Fruit fly (Drosophila melanogaster): ENCODE measurements around the gene TAF1B.

TAF1B gene

DNA sequence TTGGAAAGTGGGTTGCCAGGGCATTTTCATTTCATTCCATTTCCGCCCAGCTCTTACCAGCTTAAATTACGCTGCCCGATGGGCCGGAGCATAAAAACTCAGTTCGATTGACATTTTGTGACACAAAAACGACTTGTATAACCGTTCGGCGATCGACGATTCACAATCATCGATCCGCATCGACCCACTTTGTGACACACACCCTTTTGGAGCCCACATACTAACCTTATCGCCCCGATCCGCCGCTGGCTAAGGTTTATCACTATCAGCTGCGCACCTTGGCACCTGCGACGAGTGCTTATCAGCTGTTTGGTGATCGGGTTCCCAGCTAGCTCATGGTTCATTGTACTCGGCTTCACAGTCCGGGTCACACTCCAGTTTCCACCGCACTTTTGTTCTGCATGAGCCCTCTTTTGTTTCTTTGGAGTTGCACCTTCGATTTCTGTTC is 44.6 kb downstream of the TAF1B start (continued):
- TF ChIP-seq CG10543 (GFP tag; optimal IDR thresholded peaks at IDR 0.05) (peak; percentile 91), Hr78 (GFP tag; optimal IDR thresholded peaks at IDR 0.05) (peak in 1 of 2 experiments; percentile 94), caup (GFP tag; optimal IDR thresholded peaks at IDR 0.05; ENCODE audit: severe bottlenecking) (peak; percentile 10), Tbp (GFP tag; optimal IDR thresholded peaks at IDR 0.05) (no peak), sob (GFP tag; IDR thresholded peaks at IDR 0.05) (no peak), Doc3 (GFP tag; IDR thresholded peaks at IDR 0.05; ENCODE audit: partially characterized antibody) (no peak), CG5180 (GFP tag; optimal IDR thresholded peaks at IDR 0.05) (peak; percentile 31), fd96Cb (tag; optimal IDR thresholded peaks at IDR 0.05) (no peak), wek (GFP tag; optimal IDR thresholded peaks at IDR 0.05) (no peak), ftz-f1 (GFP tag; optimal IDR thresholded peaks at IDR 0.05) (peak; percentile 36), CG6813 (GFP tag; optimal IDR thresholded peaks at IDR 0.05) (peak; percentile 33), CG1529 (GFP tag; optimal IDR thresholded peaks at IDR 0.05) (no peak), ssp (GFP tag; IDR thresholded peaks at IDR 0.05) (no peak), twi (tag; optimal IDR thresholded peaks at IDR 0.05) (peak; percentile 23), CG8281 (tag; optimal IDR thresholded peaks at IDR 0.05) (no peak), Atf3 (GFP tag; optimal IDR thresholded peaks at IDR 0.05) (no peak), sd (tag; optimal IDR thresholded peaks at IDR 0.05) (peak; percentile 55), Vsx1 (GFP tag; optimal IDR thresholded peaks at IDR 0.05) (no peak), Eip74EF (GFP tag; optimal IDR thresholded peaks at IDR 0.05) (peak in 1 of 2 experiments; percentile 58), CG12219 (GFP tag; optimal IDR thresholded peaks at IDR 0.05) (peak; percentile 8), Ptx1 (GFP tag; IDR thresholded peaks at IDR 0.05) (no peak), fru (optimal IDR thresholded peaks at IDR 0.05) (no peak), CG32532 (GFP tag; IDR thresholded peaks at IDR 0.05) (0 out of 2 replicates have a peak, but pooled peaks have one; percentile 24), gce (GFP tag; IDR thresholded peaks at IDR 0.05) (0 out of 3 replicates have a peak, but pooled peaks have one; percentile 11), CG15269 (tag; optimal IDR thresholded peaks at IDR 0.05) (peak; percentile 16), Pdp1 (GFP tag; optimal IDR thresholded peaks at IDR 0.05) (peak in 1 of 2 experiments; percentile 98), hbn (GFP tag; IDR thresholded peaks at IDR 0.05; ENCODE audit: partially characterized antibody) (no peak), hb (GFP tag; IDR thresholded peaks at IDR 0.05; ENCODE audit: partially characterized antibody) (no peak), ken (GFP tag; IDR thresholded peaks at IDR 0.05) (no peak), CG2712 (tag; optimal IDR thresholded peaks at IDR 0.05) (peak; percentile 15), Aef1 (GFP tag; IDR thresholded peaks at IDR 0.05) (no peak), tap (tag; optimal IDR thresholded peaks at IDR 0.05) (no peak), CG15601 (tag; optimal IDR thresholded peaks at IDR 0.05) (no peak), zen2 (GFP tag; IDR thresholded peaks at IDR 0.05; ENCODE audit: partially characterized antibody) (no peak), z (GFP tag; IDR thresholded peaks at IDR 0.05) (no peak), odd (GFP tag; optimal IDR thresholded peaks at IDR 0.05) (no peak), Med (GFP tag) (peak; percentile 79)

DNA sequence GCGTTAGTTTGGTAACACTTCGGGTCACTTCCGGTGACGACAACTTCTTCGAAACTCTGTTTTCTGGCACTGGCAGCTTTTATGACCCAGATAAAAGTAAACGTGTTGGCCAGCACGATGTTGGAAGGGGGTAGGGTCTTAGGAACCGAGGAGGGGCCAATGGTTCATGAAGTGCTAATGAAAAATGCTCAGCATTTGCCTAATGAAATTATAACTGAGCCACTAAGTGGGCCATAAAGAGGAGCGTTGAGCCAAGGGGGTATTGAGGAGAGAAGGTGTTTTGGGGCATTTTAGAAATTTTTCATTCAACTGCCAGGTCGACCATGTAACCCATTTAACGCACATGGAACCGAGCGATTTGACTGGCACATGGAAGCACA is 45.7 kb downstream of the TAF1B start:
- TF ChIP-seq CG33557 (GFP tag; optimal IDR thresholded peaks at IDR 0.05) (no peak), caup (GFP tag; optimal IDR thresholded peaks at IDR 0.05; ENCODE audit: severe bottlenecking) (no peak), aop (GFP tag; IDR thresholded peaks at IDR 0.05) (no peak), CG7556 (GFP tag; optimal IDR thresholded peaks at IDR 0.05) (peak; percentile 36), H15 (GFP tag; IDR thresholded peaks at IDR 0.05) (0 out of 3 replicates have a peak, but pooled peaks have one; percentile 2), kni (GFP tag; optimal IDR thresholded peaks at IDR 0.05) (peak; percentile 22), otp (GFP tag; IDR thresholded peaks at IDR 0.05) (peak; percentile 75; the same call in 2 of the 3 replicates), klu (GFP tag; IDR thresholded peaks at IDR 0.05) (0 out of 2 replicates have a peak, but pooled peaks have one; percentile 5), tio (GFP tag; optimal IDR thresholded peaks at IDR 0.05) (peak; percentile 4), zen2 (GFP tag; IDR thresholded peaks at IDR 0.05; ENCODE audit: partially characterized antibody) (no peak), CG9609 (GFP tag; optimal IDR thresholded peaks at IDR 0.05) (peak; percentile 2), oc (tag; optimal IDR thresholded peaks at IDR 0.05) (no peak), Hr78 (GFP tag; optimal IDR thresholded peaks at IDR 0.05) (peak in 1 of 2 experiments; percentile 73), Pdp1 (GFP tag; optimal IDR thresholded peaks at IDR 0.05) (peak in 1 of 2 experiments; percentile 22), nerfin-2 (GFP tag; IDR thresholded peaks at IDR 0.05; ENCODE audit: partially characterized antibody) (0 out of 2 replicates have a peak, but pooled peaks have one; percentile 14), btn (GFP tag; optimal IDR thresholded peaks at IDR 0.05) (no peak), CG17802 (tag; optimal IDR thresholded peaks at IDR 0.05) (no peak)
